Fruit fly (Drosophila melanogaster): ENCODE results near the gene TMEM216.
A peak's percentile ranks its signal among the peaks of the same experiment; 100 is the strongest.

dm6 chr3R:8697772-8698259, 18.2 kb upstream of the TMEM216 start, which contains the start of gene hb:
- no peak for TF ChIP-seq CG1620 (GFP tag; optimal IDR thresholded peaks at IDR 0.05)
- no peak for TF ChIP-seq kay (GFP tag; ENCODE audit: borderline replicate concordance)
- TF ChIP-seq cnc (optimal IDR thresholded peaks at IDR 0.05): no peak
- no peak for TF ChIP-seq CG12768 (GFP tag; optimal IDR thresholded peaks at IDR 0.05)
- TF ChIP-seq bab1 (GFP tag; optimal IDR thresholded peaks at IDR 0.05): no peak
- no peak for TF ChIP-seq Hr96 (GFP tag; optimal IDR thresholded peaks at IDR 0.05)
- TF ChIP-seq Mnt (GFP tag; optimal IDR thresholded peaks at IDR 0.05): no peak
- TF ChIP-seq ovo (GFP tag; optimal IDR thresholded peaks at IDR 0.05): peak; percentile 4
- no peak for TF ChIP-seq CG11617 (GFP tag; optimal IDR thresholded peaks at IDR 0.05)

All from whole organism, adult.